Worm (Caenorhabditis elegans) whole organism, L1 larva: ENCODE data around the gene K05G3.1.

Experiments
- ceh-8 ChIP-seq: fragments of 200-800 bp; sonication (Bioruptor generic); optimal IDR thresholded peaks from 2 replicates; lab custom pipeline; 2018; ENCODE audit warnings: mild to moderate bottlenecking, missing genetic modification characterization, moderate library complexity, missing compliant biosample characterization
- dpl-1 ChIP-seq, 3 experiments: fragments of 150-350 bp in 2 of 3; sonication (generic microtip) in 1 of 3; optimal IDR thresholded peaks; 2 replicates each; lab custom pipeline; 2014 to 2017; ENCODE audit warnings: missing biosample characterization in 3 of 3, missing genetic modification characterization in 3 of 3, missing genetic modification reagents in 3 of 3
- elt-2 ChIP-seq: sonication (generic microtip); optimal IDR thresholded peaks from 2 replicates; lab custom pipeline; 2016; ENCODE audit warnings: missing genetic modification characterization, mild to moderate bottlenecking, inconsistent platforms, missing compliant biosample characterization, missing genetic modification reagents
- lin-13 ChIP-seq: fragments of 150-350 bp; optimal IDR thresholded peaks from 2 replicates; lab custom pipeline; 2014; ENCODE audit warnings: missing biosample characterization, missing genetic modification reagents, missing genetic modification characterization
- lin-15B ChIP-seq: fragments of 150-350 bp; sonication (generic microtip); optimal IDR thresholded peaks from 3 replicates; lab custom pipeline; 2014; ENCODE audit warnings: missing biosample characterization, missing genetic modification characterization
- lin-35 ChIP-seq, 2 experiments: fragments of 150-350 bp; optimal IDR thresholded peaks; 2 replicates each; lab custom pipeline; 2014; ENCODE audit warnings: missing biosample characterization in 2 of 2, missing genetic modification characterization in 2 of 2, missing genetic modification reagents in 2 of 2
- mdl-1 ChIP-seq, 2 experiments: fragments of 150-350 bp; optimal IDR thresholded peaks; 2 replicates each; lab custom pipeline; 2014 to 2017; ENCODE audit warnings: missing biosample characterization in 2 of 2, missing genetic modification characterization in 2 of 2, inconsistent platforms in 1 of 2
- mep-1 ChIP-seq: fragments of 150-350 bp; optimal IDR thresholded peaks from 2 replicates; lab custom pipeline; 2014; ENCODE audit warnings: missing biosample characterization, missing genetic modification characterization
- nhr-237 ChIP-seq: fragments of 150-350 bp; optimal IDR thresholded peaks from 2 replicates; lab custom pipeline; 2014; ENCODE audit warnings: missing biosample characterization, missing genetic modification characterization
- nhr-28 ChIP-seq: fragments of 150-350 bp; optimal IDR thresholded peaks from 2 replicates; lab custom pipeline; 2014; ENCODE audit warnings: missing biosample characterization, missing genetic modification characterization
- sptf-1 ChIP-seq: fragments of 150-350 bp; optimal IDR thresholded peaks from 2 replicates; lab custom pipeline; 2014; ENCODE audit warnings: missing biosample characterization, missing genetic modification characterization
- zag-1 ChIP-seq: fragments of 150-350 bp; optimal IDR thresholded peaks from 2 replicates; lab custom pipeline; 2014; ENCODE audit warnings: missing biosample characterization, missing genetic modification characterization
- ztf-11 ChIP-seq, 2 experiments: sonication (generic microtip); optimal IDR thresholded peaks; 2 replicates each; lab custom pipeline; 2016 to 2017; ENCODE audit warnings: missing genetic modification characterization in 2 of 2, missing biosample characterization in 1 of 2, missing compliant biosample characterization in 1 of 2

- TF ChIP-seq lin-35 (GFP tag; optimal IDR thresholded peaks at IDR 0.05; lab: Kevin White, UChicago) = no peak
- TF ChIP-seq lin-15B = no peak
- no peak for TF ChIP-seq elt-2 (tag; lab: Kevin White, UChicago)
- no peak for TF ChIP-seq sptf-1 (tag; lab: Kevin White, UChicago)
- TF ChIP-seq lin-13 (GFP tag; lab: Kevin White, UChicago) = no peak
- TF ChIP-seq nhr-28 (tag; lab: Kevin White, UChicago) = no peak
- no peak for TF ChIP-seq dpl-1 (GFP tag; optimal IDR thresholded peaks at IDR 0.05; lab: Kevin White, UChicago)
- TF ChIP-seq ceh-8 (GFP tag; lab: Kevin White, UChicago) = no peak
- no peak for TF ChIP-seq nhr-237
- TF ChIP-seq zag-1 = no peak
- TF ChIP-seq mdl-1 (tag; optimal IDR thresholded peaks at IDR 0.05; lab: Kevin White, UChicago) = no peak
- no peak for TF ChIP-seq mep-1
- no peak for TF ChIP-seq ztf-11 (tag; optimal IDR thresholded peaks at IDR 0.05; lab: Kevin White, UChicago)
Observed at ce11 chrX:16524310-16524709, 23.2 kb downstream of the K05G3.1 start.
